Worm (Caenorhabditis elegans): ENCODE measurements around the gene srab-10.

- TF ChIP-seq unc-62 (GFP tag; optimal IDR thresholded peaks at IDR 0.05) (no peak), F55B11.4 (tag; optimal IDR thresholded peaks at IDR 0.05; ENCODE audit: borderline replicate concordance, insufficient read depth) (no peak)
Measured at ce11 chrV:3122403-3122802, 22.0 kb downstream of the srab-10 start.

Measured in whole organism, young adult.